Fruit fly (Drosophila melanogaster) whole organism, prepupa: ENCODE measurements around the gene CG1582.

Source experiments
- CG10631 ChIP-seq: fragments of 200-800 bp; sonication (Bioruptor generic); optimal IDR thresholded peaks from 2 replicates; lab custom pipeline; 2016; ENCODE audit warnings: missing biosample characterization, missing genetic modification characterization
- CG8632 ChIP-seq: fragments of 200-800 bp; sonication (Bioruptor generic); optimal IDR thresholded peaks from 3 replicates; lab custom pipeline; 2016; ENCODE audit warnings: missing biosample characterization, missing genetic modification characterization
- Hr39 ChIP-seq: fragments of 200-800 bp; sonication (Bioruptor generic); optimal IDR thresholded peaks from 2 replicates; lab custom pipeline; 2016; ENCODE audit warnings: missing biosample characterization, missing genetic modification characterization
- Sox102F ChIP-seq: fragments of 200-800 bp; sonication (Bioruptor generic); optimal IDR thresholded peaks from 2 replicates; lab custom pipeline; 2016; ENCODE audit warnings: missing biosample characterization, mild to moderate bottlenecking, missing genetic modification characterization
- dac ChIP-seq: fragments of 200-800 bp; sonication (Bioruptor generic); optimal IDR thresholded peaks from 2 replicates; lab custom pipeline; 2017; ENCODE audit warnings: missing biosample characterization, mild to moderate bottlenecking, missing genetic modification characterization
- fd59A ChIP-seq: fragments of 200-800 bp; sonication (Bioruptor generic); optimal IDR thresholded peaks from 2 replicates; lab custom pipeline; 2017; ENCODE audit warnings: missing biosample characterization, mild to moderate bottlenecking, missing genetic modification characterization, missing genetic modification reagents

DNA sequence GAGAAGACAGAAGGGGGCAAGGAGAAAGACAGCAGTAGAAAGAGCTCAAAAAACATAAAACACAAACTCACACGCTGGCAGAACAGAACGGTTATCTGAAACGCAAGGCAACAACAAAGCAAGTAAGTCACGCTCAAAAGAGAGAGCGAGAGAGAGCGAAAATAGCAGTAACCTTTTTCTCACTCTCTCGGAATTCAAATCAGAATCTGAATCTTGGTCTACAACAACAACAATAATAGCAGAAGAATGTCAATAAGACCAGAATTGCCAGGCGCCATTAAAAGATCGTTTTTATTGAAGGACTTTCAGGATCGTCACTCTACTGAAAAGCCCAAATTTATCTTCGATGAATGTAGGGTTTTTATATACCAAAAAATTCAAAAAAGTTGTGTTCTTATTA, 32.1 kb upstream of the CG1582 start:
- no peak for TF ChIP-seq CG8632 (GFP tag; lab: Kevin White, UChicago)
- no peak for TF ChIP-seq Sox102F (GFP tag; lab: Kevin White, UChicago)
- TF ChIP-seq dac (GFP tag; lab: Kevin White, UChicago): no peak
- no peak for TF ChIP-seq fd59A (GFP tag; lab: Kevin White, UChicago)
- no peak for TF ChIP-seq Hr39
- TF ChIP-seq CG10631: no peak
